Fruit fly (Drosophila melanogaster): ENCODE data around the gene Rac1.
A peak's percentile ranks its signal among the peaks of the same experiment; 100 is the strongest.

Rac1 gene

dm6 chr3L:1352065-1352464, 49.6 kb upstream of the Rac1 start (continued):
- TF ChIP-seq tgo (GFP tag; IDR thresholded peaks at IDR 0.05) = no peak
- peak; percentile 13 for TF ChIP-seq CG7556 (GFP tag; optimal IDR thresholded peaks at IDR 0.05)
- TF ChIP-seq Kr (GFP tag; optimal IDR thresholded peaks at IDR 0.05) = no peak
- TF ChIP-seq CG7963 (GFP tag; IDR thresholded peaks at IDR 0.05; ENCODE audit: partially characterized antibody) = peak; percentile 70
- no peak for TF ChIP-seq emc (GFP tag; optimal IDR thresholded peaks at IDR 0.05)
- no peak for TF ChIP-seq Antp (GFP tag; optimal IDR thresholded peaks at IDR 0.05)
- no peak for TF ChIP-seq Trl (optimal IDR thresholded peaks at IDR 0.05)
- peak; percentile 19 for TF ChIP-seq Trl (GFP tag; optimal IDR thresholded peaks at IDR 0.05)
- peak; percentile 28 for TF ChIP-seq Xbp1 (GFP tag; optimal IDR thresholded peaks at IDR 0.05)
- no peak for TF ChIP-seq Mad (GFP tag; optimal IDR thresholded peaks at IDR 0.05)
- TF ChIP-seq nerfin-1 (tag; optimal IDR thresholded peaks at IDR 0.05) = peak; percentile 73
- TF ChIP-seq Gsc (GFP tag; IDR thresholded peaks at IDR 0.05) = no peak
- TF ChIP-seq en (GFP tag; optimal IDR thresholded peaks at IDR 0.05) = no peak
- no peak for TF ChIP-seq dm (GFP tag; optimal IDR thresholded peaks at IDR 0.05)
- no peak for TF ChIP-seq CG3726 (GFP tag; IDR thresholded peaks at IDR 0.05)
- peak; percentile 89 for TF ChIP-seq Opbp (GFP tag; IDR thresholded peaks at IDR 0.05; ENCODE audit: partially characterized antibody)
- TF ChIP-seq Nf-YB (GFP tag; optimal IDR thresholded peaks at IDR 0.05) = peak; percentile 0
- TF ChIP-seq ewg (GFP tag; optimal IDR thresholded peaks at IDR 0.05) = peak; percentile 1
- no peak for TF ChIP-seq maf-S (GFP tag; optimal IDR thresholded peaks at IDR 0.05)
- TF ChIP-seq Atf6 (GFP tag; IDR thresholded peaks at IDR 0.05) = 0 out of 2 replicates have a peak, but pooled peaks have one; percentile 14
- TF ChIP-seq CG11695 (GFP tag; IDR thresholded peaks at IDR 0.05) = no peak
- peak; percentile 41 for TF ChIP-seq cad (GFP tag; optimal IDR thresholded peaks at IDR 0.05)
- no peak for TF ChIP-seq eyg (GFP tag; optimal IDR thresholded peaks at IDR 0.05)
- no peak for TF ChIP-seq sens-2 (GFP tag; IDR thresholded peaks at IDR 0.05)
- peak; percentile 70 for TF ChIP-seq HmgZ (tag; optimal IDR thresholded peaks at IDR 0.05)
- no peak for TF ChIP-seq CG8281 (tag; optimal IDR thresholded peaks at IDR 0.05)
- TF ChIP-seq prd (optimal IDR thresholded peaks at IDR 0.05) = no peak
- TF ChIP-seq prd (GFP tag; IDR thresholded peaks at IDR 0.05) = peak; percentile 40; the same call in 1 of the 3 replicates
- no peak for TF ChIP-seq lov (optimal IDR thresholded peaks at IDR 0.05)
- TF ChIP-seq lov (GFP tag; IDR thresholded peaks at IDR 0.05) = no peak
- TF ChIP-seq CG12744 (GFP tag; optimal IDR thresholded peaks at IDR 0.05) = peak; percentile 48
- TF ChIP-seq dan (GFP tag; IDR thresholded peaks at IDR 0.05) = no peak
- TF ChIP-seq tna (GFP tag; IDR thresholded peaks at IDR 0.05; ENCODE audit: partially characterized antibody) = peak; percentile 74
- peak; percentile 61 for TF ChIP-seq zen (tag; optimal IDR thresholded peaks at IDR 0.05)
- peak; percentile 94 for TF ChIP-seq Dip2 (GFP tag; IDR thresholded peaks at IDR 0.05)
- TF ChIP-seq psq (GFP tag; optimal IDR thresholded peaks at IDR 0.05) = no peak
- no peak for TF ChIP-seq CG2875 (GFP tag; optimal IDR thresholded peaks at IDR 0.05)
- TF ChIP-seq CG4617 (GFP tag; optimal IDR thresholded peaks at IDR 0.05; ENCODE audit: borderline replicate concordance) = peak; percentile 30
- peak; percentile 56 for TF ChIP-seq Ets97D (GFP tag; optimal IDR thresholded peaks at IDR 0.05)
- peak; percentile 32 for TF ChIP-seq Sry-β (GFP tag; optimal IDR thresholded peaks at IDR 0.05)
- TF ChIP-seq CG6254 (GFP tag; optimal IDR thresholded peaks at IDR 0.05) = no peak
- TF ChIP-seq HLH4C (GFP tag; IDR thresholded peaks at IDR 0.05; ENCODE audit: partially characterized antibody) = peak; percentile 77
- no peak for TF ChIP-seq grn (GFP tag; optimal IDR thresholded peaks at IDR 0.05)
- TF ChIP-seq CG43689 (GFP tag; IDR thresholded peaks at IDR 0.05) = no peak
- TF ChIP-seq CG11093 (GFP tag; IDR thresholded peaks at IDR 0.05) = no peak
- TF ChIP-seq inv (GFP tag; IDR thresholded peaks at IDR 0.05; ENCODE audit: partially characterized antibody) = peak; percentile 73
- no peak for TF ChIP-seq CG14014 (GFP tag; IDR thresholded peaks at IDR 0.05)
- no peak for TF ChIP-seq CG10654 (GFP tag; optimal IDR thresholded peaks at IDR 0.05)
- TF ChIP-seq CG3407 (GFP tag; optimal IDR thresholded peaks at IDR 0.05) = no peak
- TF ChIP-seq Lim3 (GFP tag; IDR thresholded peaks at IDR 0.05) = no peak
- peak; percentile 21 for TF ChIP-seq Jarid2 (GFP tag; optimal IDR thresholded peaks at IDR 0.05)
- 0 out of 3 replicates have a peak, but pooled peaks have one; percentile 11 for TF ChIP-seq CG14050 (GFP tag; IDR thresholded peaks at IDR 0.05)

Data from whole organism, embryonic.